Fruit fly (Drosophila melanogaster) whole organism, prepupa: ENCODE measurements around the gene CG5397.

Experiments used
- Blimp-1 ChIP-seq: fragments of 200-800 bp; sonication (Bioruptor generic); optimal IDR thresholded peaks from 3 replicates; lab custom pipeline; 2017; ENCODE audit warnings: missing biosample characterization, missing genetic modification characterization, mild to moderate bottlenecking, moderate library complexity, missing genetic modification reagents
- CG10631 ChIP-seq: fragments of 200-800 bp; sonication (Bioruptor generic); optimal IDR thresholded peaks from 2 replicates; lab custom pipeline; 2016; ENCODE audit warnings: missing biosample characterization, missing genetic modification characterization
- CG10669 ChIP-seq: fragments of 200-800 bp; sonication (Bioruptor generic); optimal IDR thresholded peaks from 3 replicates; lab custom pipeline; 2018; ENCODE audit warnings: missing biosample characterization, mild to moderate bottlenecking, missing genetic modification characterization, moderate library complexity
- CG11294 ChIP-seq: fragments of 200-800 bp; sonication (Bioruptor generic); IDR thresholded peaks from 2 replicates; pipeline ENCODE4 v1.3.6; 2022; ENCODE audit warnings: missing biosample characterization, missing genetic modification characterization
- CG11762 ChIP-seq: fragments of 200-800 bp; sonication (Bioruptor generic); optimal IDR thresholded peaks from 3 replicates; lab custom pipeline; 2016; ENCODE audit warnings: missing biosample characterization, missing genetic modification characterization; ENCODE audit not compliant: insufficient read depth
- CG11902 ChIP-seq: fragments of 200-800 bp; sonication (Bioruptor generic); optimal IDR thresholded peaks from 3 replicates; lab custom pipeline; 2016; ENCODE audit warnings: missing biosample characterization, missing genetic modification characterization
- CG15336 ChIP-seq: fragments of 200-800 bp; sonication (Bioruptor generic); IDR thresholded peaks from 2 replicates; pipeline ENCODE4 v1.3.6; 2022; ENCODE audit warnings: missing biosample characterization, missing genetic modification characterization
- CG3032 ChIP-seq: fragments of 200-800 bp; optimal IDR thresholded peaks from 2 replicates; lab custom pipeline; 2019; ENCODE audit warnings: missing biosample characterization, mild to moderate bottlenecking, missing genetic modification characterization, moderate library complexity
- CG34406 ChIP-seq: fragments of 200-800 bp; sonication (Bioruptor generic); optimal IDR thresholded peaks from 3 replicates; lab custom pipeline; 2016; ENCODE audit warnings: missing biosample characterization, missing genetic modification characterization
- CG3919 ChIP-seq: fragments of 200-800 bp; sonication (Bioruptor generic); optimal IDR thresholded peaks from 3 replicates; lab custom pipeline; 2016; ENCODE audit warnings: missing biosample characterization, missing genetic modification characterization
- CG6163 ChIP-seq: fragments of 200-800 bp; sonication (Bioruptor generic); IDR thresholded peaks from 3 replicates; pipeline ENCODE4 v1.3.6; 2022; ENCODE audit warnings: missing biosample characterization, missing genetic modification characterization
- CG6276 ChIP-seq: fragments of 200-800 bp; sonication (Bioruptor generic); optimal IDR thresholded peaks from 2 replicates; lab custom pipeline; 2017; ENCODE audit warnings: missing biosample characterization, mild to moderate bottlenecking, missing genetic modification characterization
- CG6792 ChIP-seq: fragments of 200-800 bp; sonication (Bioruptor generic); optimal IDR thresholded peaks from 3 replicates; lab custom pipeline; 2016; ENCODE audit warnings: missing biosample characterization, missing genetic modification characterization
- CG6854 ChIP-seq: fragments of 200-800 bp; sonication (Bioruptor generic); optimal IDR thresholded peaks from 2 replicates; lab custom pipeline; 2017; ENCODE audit warnings: missing biosample characterization, mild to moderate bottlenecking, missing genetic modification characterization
- CG8319 ChIP-seq: fragments of 200-800 bp; sonication (Bioruptor generic); optimal IDR thresholded peaks from 3 replicates; lab custom pipeline; 2016; ENCODE audit warnings: missing biosample characterization, missing genetic modification characterization
- CG8632 ChIP-seq: fragments of 200-800 bp; sonication (Bioruptor generic); optimal IDR thresholded peaks from 3 replicates; lab custom pipeline; 2016; ENCODE audit warnings: missing biosample characterization, missing genetic modification characterization
- Eip78C ChIP-seq: fragments of 200-800 bp; sonication (Bioruptor generic); peaks from one replicate; lab custom pipeline; 2016; ENCODE audit warnings: missing biosample characterization, missing genetic modification characterization
- Eip93F ChIP-seq: fragments of 200-800 bp; sonication (Bioruptor generic); optimal IDR thresholded peaks from 2 replicates; lab custom pipeline; 2016; ENCODE audit warnings: missing biosample characterization, mild to moderate bottlenecking, missing genetic modification characterization
- Hr38 ChIP-seq: sonication (Bioruptor generic); optimal IDR thresholded peaks from 2 replicates; lab custom pipeline; 2016; ENCODE audit warnings: missing biosample characterization, missing genetic modification characterization
- Hr39 ChIP-seq: fragments of 200-800 bp; sonication (Bioruptor generic); optimal IDR thresholded peaks from 2 replicates; lab custom pipeline; 2016; ENCODE audit warnings: missing biosample characterization, missing genetic modification characterization
- Lpt ChIP-seq: fragments of 200-800 bp; sonication (Bioruptor generic); optimal IDR thresholded peaks from 3 replicates; lab custom pipeline; 2016; ENCODE audit warnings: missing biosample characterization, missing genetic modification characterization
- OdsH ChIP-seq: fragments of 200-800 bp; sonication (Bioruptor generic); optimal IDR thresholded peaks from 3 replicates; lab custom pipeline; 2016; ENCODE audit warnings: missing biosample characterization, missing genetic modification characterization
- Smox ChIP-seq: fragments of 200-800 bp; sonication (Bioruptor generic); optimal IDR thresholded peaks from 3 replicates; lab custom pipeline; 2016; ENCODE audit warnings: missing biosample characterization, missing genetic modification characterization
- Sox102F ChIP-seq: fragments of 200-800 bp; sonication (Bioruptor generic); optimal IDR thresholded peaks from 2 replicates; lab custom pipeline; 2016; ENCODE audit warnings: missing biosample characterization, mild to moderate bottlenecking, missing genetic modification characterization
- Sox14 ChIP-seq: fragments of 200-800 bp; sonication (Bioruptor generic); optimal IDR thresholded peaks from 3 replicates; lab custom pipeline; 2016; ENCODE audit warnings: missing biosample characterization, missing genetic modification characterization
- Sox15 ChIP-seq: fragments of 200-800 bp; sonication (Bioruptor generic); optimal IDR thresholded peaks from 3 replicates; lab custom pipeline; 2016; ENCODE audit warnings: missing biosample characterization, missing genetic modification characterization
- achi ChIP-seq: fragments of 200-800 bp; sonication (Bioruptor generic); optimal IDR thresholded peaks from 3 replicates; lab custom pipeline; 2016; ENCODE audit warnings: missing biosample characterization, missing genetic modification characterization
- cyc ChIP-seq: fragments of 200-800 bp; sonication (Bioruptor generic); optimal IDR thresholded peaks from 3 replicates; lab custom pipeline; 2016; ENCODE audit warnings: missing biosample characterization, missing genetic modification characterization
- dsx ChIP-seq: fragments of 200-800 bp; optimal IDR thresholded peaks from 3 replicates; lab custom pipeline; 2019; ENCODE audit warnings: missing biosample characterization, mild to moderate bottlenecking, missing genetic modification characterization, moderate library complexity; ENCODE audit not compliant: poor library complexity, severe bottlenecking
- eg ChIP-seq: fragments of 200-800 bp; sonication (Bioruptor generic); IDR thresholded peaks from 3 replicates; pipeline ENCODE4 v1.3.6; 2022; ENCODE audit warnings: missing biosample characterization, missing genetic modification characterization
- esn ChIP-seq: fragments of 200-800 bp; sonication (Bioruptor generic); optimal IDR thresholded peaks from 2 replicates; lab custom pipeline; 2016; ENCODE audit warnings: missing biosample characterization, mild to moderate bottlenecking, missing genetic modification characterization, moderate library complexity
- fd59A ChIP-seq: fragments of 200-800 bp; sonication (Bioruptor generic); optimal IDR thresholded peaks from 2 replicates; lab custom pipeline; 2017; ENCODE audit warnings: missing biosample characterization, mild to moderate bottlenecking, missing genetic modification characterization, missing genetic modification reagents
- lz ChIP-seq: fragments of 200-800 bp; sonication (Bioruptor generic); optimal IDR thresholded peaks from 3 replicates; lab custom pipeline; 2016; ENCODE audit warnings: missing biosample characterization, missing genetic modification characterization
- pdm3 ChIP-seq: fragments of 200-800 bp; sonication (Bioruptor generic); optimal IDR thresholded peaks from 3 replicates; lab custom pipeline; 2016; ENCODE audit warnings: missing biosample characterization, missing genetic modification characterization
- spab ChIP-seq: fragments of 200-800 bp; sonication (Bioruptor generic); optimal IDR thresholded peaks from 2 replicates; lab custom pipeline; 2017; ENCODE audit warnings: missing biosample characterization, mild to moderate bottlenecking, missing genetic modification characterization, missing genetic modification reagents
- ss ChIP-seq, 2 experiments: fragments of 200-800 bp; sonication (Bioruptor generic); optimal IDR thresholded peaks; 2 replicates in 1 of 2; 3 replicates in 1 of 2; lab custom pipeline; 2017 to 2018; ENCODE audit warnings: mild to moderate bottlenecking in 2 of 2, missing biosample characterization in 2 of 2, missing genetic modification characterization in 2 of 2, moderate library complexity in 1 of 2
- svp ChIP-seq: fragments of 200-800 bp; sonication (Bioruptor generic); peaks from one replicate; lab custom pipeline; 2016; ENCODE audit warnings: missing biosample characterization, missing genetic modification characterization
- topi ChIP-seq: fragments of 200-800 bp; sonication (Bioruptor generic); optimal IDR thresholded peaks from 3 replicates; lab custom pipeline; 2016; ENCODE audit warnings: missing biosample characterization, missing genetic modification characterization

The CG5397 gene

dm6 chr2L:1213587-1213986, 26.2 kb upstream of the CG5397 start:
- TF ChIP-seq OdsH (peak; percentile 6), eg (GFP tag; lab: Robert Waterston, UW) (no peak), Eip78C (GFP tag; lab: Kevin White, UChicago) (peak; percentile 47)

DNA sequence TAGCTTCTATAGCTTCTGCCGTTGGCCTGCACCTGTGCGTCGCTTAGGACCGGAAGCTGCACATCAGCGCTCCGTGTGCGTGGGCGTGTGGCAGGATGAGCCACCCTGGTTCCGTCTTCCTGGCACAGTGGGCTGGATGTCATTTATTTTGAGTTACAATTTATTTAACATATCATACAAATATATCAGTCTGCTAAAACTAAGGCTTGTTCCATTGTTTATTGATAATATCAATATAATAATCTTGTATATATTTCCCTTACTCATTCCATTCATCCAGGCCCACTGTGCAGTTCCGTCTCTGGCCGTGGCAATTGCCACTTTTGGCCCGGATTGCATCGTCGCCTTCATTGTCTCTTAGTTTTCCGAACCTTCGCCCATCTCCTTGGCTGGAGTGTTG, 25.4 kb upstream of the CG5397 start:
- no peak for TF ChIP-seq Hr39 (GFP tag; lab: Kevin White, UChicago)
- peak; percentile 18 for TF ChIP-seq OdsH
- TF ChIP-seq CG6276 (GFP tag; lab: Kevin White, UChicago): no peak
- no peak for TF ChIP-seq CG3032 (tag; lab: Kevin White, UChicago)
- TF ChIP-seq CG3919: peak; percentile 11
- TF ChIP-seq CG10631 (GFP tag; lab: Kevin White, UChicago): peak; percentile 16
- no peak for TF ChIP-seq Sox102F (GFP tag; lab: Kevin White, UChicago)
- TF ChIP-seq cyc (GFP tag; lab: Kevin White, UChicago): no peak
- no peak for TF ChIP-seq CG8319
- no peak for TF ChIP-seq Sox15 (GFP tag; lab: Kevin White, UChicago)
- TF ChIP-seq CG11762 (GFP tag; lab: Kevin White, UChicago): no peak
- TF ChIP-seq CG6792: peak; percentile 6
- TF ChIP-seq svp (GFP tag; lab: Kevin White, UChicago): peak; percentile 36
- TF ChIP-seq Eip93F (GFP tag; lab: Kevin White, UChicago): no peak
- peak; percentile 4 for TF ChIP-seq achi (GFP tag; lab: Kevin White, UChicago)
- peak; percentile 47; the same call in 1 of the 3 replicates for TF ChIP-seq CG6163 (GFP tag; lab: Robert Waterston, UW)
- no peak for TF ChIP-seq CG15336 (GFP tag; lab: Robert Waterston, UW)
- TF ChIP-seq esn: peak; percentile 1
- TF ChIP-seq lz: no peak
- no peak for TF ChIP-seq Blimp-1 (GFP tag; lab: Kevin White, UChicago)
- TF ChIP-seq CG10669 (GFP tag; lab: Kevin White, UChicago): no peak
- TF ChIP-seq CG11902 (GFP tag; lab: Kevin White, UChicago): no peak
- TF ChIP-seq dsx (GFP tag; lab: Kevin White, UChicago): no peak
- TF ChIP-seq Hr38 (GFP tag; lab: Kevin White, UChicago): no peak
- peak; percentile 51 for TF ChIP-seq Eip78C (GFP tag; lab: Kevin White, UChicago)
- TF ChIP-seq Lpt (GFP tag; lab: Kevin White, UChicago): no peak
- TF ChIP-seq pdm3: peak; percentile 11
- no peak for TF ChIP-seq CG11294
- no peak for TF ChIP-seq CG34406 (GFP tag; lab: Kevin White, UChicago)
- TF ChIP-seq CG6854 (GFP tag; lab: Kevin White, UChicago): no peak
- no peak for TF ChIP-seq spab (GFP tag; lab: Kevin White, UChicago)
- 0 out of 3 replicates have a peak, but pooled peaks have one; percentile 18 for TF ChIP-seq eg (GFP tag; lab: Robert Waterston, UW)
- no peak for TF ChIP-seq topi (GFP tag; lab: Kevin White, UChicago)
- no peak for TF ChIP-seq fd59A
- no peak for TF ChIP-seq Sox14 (GFP tag; lab: Kevin White, UChicago)
- TF ChIP-seq Smox (GFP tag; lab: Kevin White, UChicago): peak; percentile 4
- no peak for TF ChIP-seq CG8632 (GFP tag; lab: Kevin White, UChicago)
- TF ChIP-seq, all 60 proteins: peak for 12

- no peak for TF ChIP-seq CG11762 (GFP tag; lab: Kevin White, UChicago)
- TF ChIP-seq CG34406 (GFP tag; lab: Kevin White, UChicago): no peak
- TF ChIP-seq CG3032 (tag; lab: Kevin White, UChicago): no peak
- no peak for TF ChIP-seq Hr38 (GFP tag; lab: Kevin White, UChicago)
- no peak for TF ChIP-seq ss (GFP tag; optimal IDR thresholded peaks at IDR 0.05; lab: Kevin White, UChicago)
- TF ChIP-seq Sox102F (GFP tag; lab: Kevin White, UChicago): no peak
- no peak for TF ChIP-seq dsx (GFP tag; lab: Kevin White, UChicago)
- no peak for TF ChIP-seq Eip93F (GFP tag; lab: Kevin White, UChicago)
- no peak for TF ChIP-seq spab (GFP tag; lab: Kevin White, UChicago)
- no peak for TF ChIP-seq CG11294
- TF ChIP-seq CG8632 (GFP tag; lab: Kevin White, UChicago): no peak
- no peak for TF ChIP-seq cyc (GFP tag; lab: Kevin White, UChicago)
Observed at dm6 chr2L:1217033-1217612, 22.7 kb upstream of the CG5397 start.
